Worm (Caenorhabditis elegans): ENCODE data around the gene W04G3.13.
A peak's percentile ranks its signal among the peaks of the same experiment; 100 is the strongest.

DNA sequence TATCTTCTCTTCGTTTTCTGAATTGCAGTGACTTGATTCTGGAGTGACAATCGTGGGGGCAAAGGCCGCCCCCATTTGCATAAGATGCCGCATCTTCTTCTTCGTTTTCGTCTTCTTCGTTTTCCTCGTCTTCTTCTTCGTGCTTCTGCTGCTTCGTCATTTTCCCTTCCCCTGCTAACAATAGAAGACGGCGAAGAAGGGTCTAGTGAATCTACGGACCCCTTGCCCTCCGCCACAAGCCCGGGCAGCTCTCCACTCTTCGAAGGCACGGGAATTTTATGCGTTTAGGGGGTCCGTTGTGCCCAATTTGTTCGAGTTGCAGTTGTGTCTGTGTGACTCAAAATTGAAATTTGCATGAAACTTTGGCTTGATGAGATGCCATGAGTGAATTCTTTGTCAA lies 47.7 kb downstream of the W04G3.13 start:
- TF ChIP-seq tbx-37 (GFP tag; conservative IDR thresholded peaks at IDR 0.05) (no peak), tbx-11 (GFP tag; IDR thresholded peaks at IDR 0.05) (no peak), pes-1 (GFP tag; IDR thresholded peaks at IDR 0.05) (0 out of 2 replicates have a peak, but pooled peaks have one; percentile 27), ama-1 (optimal IDR thresholded peaks at IDR 0.05) (no peak), F13C5.2 (tag; optimal IDR thresholded peaks at IDR 0.05) (no peak), hnd-1 (tag; optimal IDR thresholded peaks at IDR 0.05) (no peak)

Measured in whole organism, early embryonic.